Fruit fly (Drosophila melanogaster): ENCODE measurements around the gene CG12535.

The CG12535 gene

dm6 chrX:3482119-3483014, 33.6 kb upstream of the CG12535 start, which contains the start of the genes CG10804 and CG10802 (continued):
- TF ChIP-seq Dip3 (GFP tag; optimal IDR thresholded peaks at IDR 0.05) (peak; percentile 77), CG3847 (GFP tag; IDR thresholded peaks at IDR 0.05) (peak; percentile 79), C15 (GFP tag; IDR thresholded peaks at IDR 0.05) (no peak), pum (GFP tag; optimal IDR thresholded peaks at IDR 0.05) (peak; percentile 79), dimm (GFP tag; IDR thresholded peaks at IDR 0.05) (no peak), Hmr (GFP tag; optimal IDR thresholded peaks at IDR 0.05) (no peak), Fer2 (tag; optimal IDR thresholded peaks at IDR 0.05) (peak; percentile 27), eyg (GFP tag; optimal IDR thresholded peaks at IDR 0.05) (peak; percentile 38), CG17328 (GFP tag; IDR thresholded peaks at IDR 0.05) (peak; percentile 67), hth (optimal IDR thresholded peaks at IDR 0.05) (no peak), gsb-n (tag; optimal IDR thresholded peaks at IDR 0.05) (no peak), CG5180 (GFP tag; optimal IDR thresholded peaks at IDR 0.05) (no peak), crc (GFP tag; optimal IDR thresholded peaks at IDR 0.05) (peak; percentile 26), stc (GFP tag; IDR thresholded peaks at IDR 0.05) (peak; percentile 86), HHEX (GFP tag; optimal IDR thresholded peaks at IDR 0.05) (peak; percentile 52), unc-4 (GFP tag; IDR thresholded peaks at IDR 0.05; ENCODE audit: partially characterized antibody) (peak; percentile 64), da (GFP tag; optimal IDR thresholded peaks at IDR 0.05) (peak; percentile 60), CG8924 (tag; optimal IDR thresholded peaks at IDR 0.05) (peak; percentile 63), CG16815 (GFP tag; optimal IDR thresholded peaks at IDR 0.05) (peak; percentile 52), Ravus (GFP tag; IDR thresholded peaks at IDR 0.05) (no peak), NFAT (GFP tag; IDR thresholded peaks at IDR 0.05) (peak; percentile 77), sim (GFP tag; IDR thresholded peaks at IDR 0.05) (peak; percentile 78), aop (GFP tag; IDR thresholded peaks at IDR 0.05) (no peak), ash1 (GFP tag; optimal IDR thresholded peaks at IDR 0.05) (no peak), CG7271 (tag; optimal IDR thresholded peaks at IDR 0.05) (no peak), bowl (GFP tag; IDR thresholded peaks at IDR 0.05) (0 out of 2 replicates have a peak, but pooled peaks have one; percentile 20), CG11696 (GFP tag; IDR thresholded peaks at IDR 0.05) (peak; percentile 24; the same call in 1 of the 2 replicates), CG31224 (GFP tag; IDR thresholded peaks at IDR 0.05) (peak; percentile 71), CG10274 (GFP tag; optimal IDR thresholded peaks at IDR 0.05) (peak; percentile 9), odd (GFP tag; optimal IDR thresholded peaks at IDR 0.05) (no peak), fd102C (GFP tag; optimal IDR thresholded peaks at IDR 0.05) (no peak), CG10462 (GFP tag; optimal IDR thresholded peaks at IDR 0.05) (peak; percentile 54), sqz (GFP tag; optimal IDR thresholded peaks at IDR 0.05) (peak; percentile 22), usp (GFP tag; optimal IDR thresholded peaks at IDR 0.05) (no peak), lab (GFP tag; optimal IDR thresholded peaks at IDR 0.05) (peak; percentile 79), vvl (GFP tag; IDR thresholded peaks at IDR 0.05) (peak; percentile 93), CG18599 (GFP tag; optimal IDR thresholded peaks at IDR 0.05) (peak; percentile 70), CG7745 (tag; optimal IDR thresholded peaks at IDR 0.05) (no peak), CG30403 (GFP tag; optimal IDR thresholded peaks at IDR 0.05) (peak; percentile 89), zen2 (GFP tag; IDR thresholded peaks at IDR 0.05; ENCODE audit: partially characterized antibody) (no peak; the same call in 2 of the 3 replicates), CG10654 (GFP tag; optimal IDR thresholded peaks at IDR 0.05) (peak; percentile 65), CG9215 (GFP tag; IDR thresholded peaks at IDR 0.05) (peak; percentile 88), CG10366 (GFP tag; IDR thresholded peaks at IDR 0.05) (peak; percentile 79), CG10209 (GFP tag; optimal IDR thresholded peaks at IDR 0.05) (peak; percentile 57), Neu2 (GFP tag; optimal IDR thresholded peaks at IDR 0.05; ENCODE audit: borderline replicate concordance) (no peak), ab (GFP tag; optimal IDR thresholded peaks at IDR 0.05) (peak; percentile 66), sens-2 (GFP tag; IDR thresholded peaks at IDR 0.05) (peak; percentile 51; the same call in 1 of the 2 replicates), Fer3 (tag; optimal IDR thresholded peaks at IDR 0.05) (no peak), kni (GFP tag; optimal IDR thresholded peaks at IDR 0.05) (no peak)
